Worm (Caenorhabditis elegans) whole organism, L4 larva: ENCODE results near the gene C53A3.4.
A peak's percentile ranks its signal among the peaks of the same experiment; 100 is the strongest.

Source experiments
- D1046.2 ChIP-seq: fragments of 200-800 bp; sonication (Bioruptor generic); IDR thresholded peaks from 2 replicates; pipeline ENCODE4 v1.3.6; 2022; ENCODE audit warnings: missing genetic modification characterization, missing compliant biosample characterization
- F10B5.3 ChIP-seq: sonication (generic microtip); optimal IDR thresholded peaks from 2 replicates; lab custom pipeline; 2016; ENCODE audit warnings: mild to moderate bottlenecking, missing genetic modification characterization, missing compliant biosample characterization
- F37D6.2 ChIP-seq: sonication (generic microtip); optimal IDR thresholded peaks from 2 replicates; lab custom pipeline; 2016; ENCODE audit warnings: mild to moderate bottlenecking, missing genetic modification characterization, missing compliant biosample characterization
- F44E2.7 ChIP-seq: fragments of 200-800 bp; sonication (Bioruptor generic); IDR thresholded peaks from 2 replicates; pipeline ENCODE4 v2.1.2; 2022; ENCODE audit warnings: missing genetic modification characterization, missing compliant biosample characterization
- R02D3.7 ChIP-seq: fragments of 150-350 bp; sonication (generic microtip); optimal IDR thresholded peaks from 3 replicates; lab custom pipeline; 2014; ENCODE audit warnings: missing biosample characterization, missing genetic modification characterization
- Y105C5A.15 ChIP-seq: fragments of 200-800 bp; sonication (Bioruptor generic); IDR thresholded peaks from 2 replicates; pipeline ENCODE4 v1.3.6; 2022; ENCODE audit warnings: missing genetic modification characterization, missing compliant biosample characterization
- Y48G9A.11 ChIP-seq: fragments of 200-800 bp; sonication (Bioruptor generic); IDR thresholded peaks from 2 replicates; pipeline ENCODE4 v1.3.6; 2022; ENCODE audit warnings: missing genetic modification reagents, missing genetic modification characterization, missing compliant biosample characterization
- Y5F2A.4 ChIP-seq: fragments of 200-800 bp; sonication (Bioruptor generic); optimal IDR thresholded peaks from 2 replicates; lab custom pipeline; 2018; ENCODE audit warnings: mild to moderate bottlenecking, missing genetic modification characterization, missing compliant biosample characterization
- Y75B8A.6 ChIP-seq: fragments of 200-800 bp; sonication (Bioruptor generic); IDR thresholded peaks from 2 replicates; pipeline ENCODE4 v1.3.6; 2022; ENCODE audit warnings: missing genetic modification reagents, missing genetic modification characterization, missing compliant biosample characterization
- ZK337.2 ChIP-seq: fragments of 200-800 bp; sonication (Bioruptor generic); IDR thresholded peaks from 2 replicates; pipeline ENCODE4 v1.3.6; 2022; ENCODE audit warnings: missing genetic modification reagents, missing genetic modification characterization, missing compliant biosample characterization
- aha-1 ChIP-seq: fragments of 150-350 bp; peaks from one replicate; lab custom pipeline; 2014; ENCODE audit warnings: missing biosample characterization, missing genetic modification characterization
- aly-2 ChIP-seq: sonication (generic microtip); optimal IDR thresholded peaks from 2 replicates; lab custom pipeline; 2018; ENCODE audit warnings: missing biosample characterization, missing genetic modification characterization
- arid-1 ChIP-seq: fragments of 200-800 bp; sonication (Bioruptor generic); conservative IDR thresholded peaks from 2 replicates; pipeline ENCODE4 v1.3.6; 2022; ENCODE audit warnings: missing genetic modification reagents, missing genetic modification characterization, missing compliant biosample characterization
- attf-4 ChIP-seq: sonication (generic microtip); optimal IDR thresholded peaks from 3 replicates; lab custom pipeline; 2017; ENCODE audit warnings: missing biosample characterization, missing genetic modification characterization
- ceh-20 ChIP-seq: fragments of 200-800 bp; sonication (Bioruptor generic); IDR thresholded peaks from 2 replicates; pipeline ENCODE4 v1.3.6; 2022; ENCODE audit warnings: missing genetic modification reagents, missing genetic modification characterization, missing compliant biosample characterization
- ceh-28 ChIP-seq: fragments of 150-350 bp; optimal IDR thresholded peaks from 2 replicates; lab custom pipeline; 2014; ENCODE audit warnings: missing biosample characterization, missing genetic modification reagents, missing genetic modification characterization
- ceh-62 ChIP-seq: sonication (generic microtip); optimal IDR thresholded peaks from 2 replicates; lab custom pipeline; 2017; ENCODE audit warnings: missing biosample characterization, missing genetic modification characterization
- ctbp-1 ChIP-seq: fragments of 200-800 bp; sonication (Bioruptor generic); IDR thresholded peaks from 2 replicates; pipeline ENCODE4 v1.3.6; 2022; ENCODE audit warnings: missing genetic modification reagents, missing genetic modification characterization, missing compliant biosample characterization
- daf-12 ChIP-seq: fragments of 150-350 bp; optimal IDR thresholded peaks from 2 replicates; lab custom pipeline; 2014; ENCODE audit warnings: missing biosample characterization, missing genetic modification reagents, missing genetic modification characterization
- daf-16 ChIP-seq, 3 experiments: sonication (generic microtip); optimal IDR thresholded peaks; 2 replicates each; lab custom pipeline; 2016 to 2017; ENCODE audit warnings: missing genetic modification characterization in 3 of 3, missing genetic modification reagents in 3 of 3, mild to moderate bottlenecking in 2 of 3, missing compliant biosample characterization in 2 of 3, missing biosample characterization in 1 of 3, moderate library complexity in 1 of 3
- daf-8 ChIP-seq: fragments of 200-800 bp; sonication (Bioruptor generic); IDR thresholded peaks from 2 replicates; pipeline ENCODE4 v1.3.6; 2022; ENCODE audit warnings: missing genetic modification characterization, missing compliant biosample characterization
- dmd-8 ChIP-seq: fragments of 200-800 bp; sonication (Bioruptor generic); IDR thresholded peaks from 2 replicates; pipeline ENCODE4 v1.3.6; 2022; ENCODE audit warnings: missing genetic modification characterization, missing compliant biosample characterization
- dmd-9 ChIP-seq: fragments of 200-800 bp; sonication (Bioruptor generic); IDR thresholded peaks from 2 replicates; pipeline ENCODE4 v1.3.6; 2022; ENCODE audit warnings: missing genetic modification reagents, missing genetic modification characterization, missing compliant biosample characterization
- egl-27 ChIP-seq: sonication (generic microtip); optimal IDR thresholded peaks from 3 replicates; lab custom pipeline; 2017; ENCODE audit warnings: missing biosample characterization, missing genetic modification reagents, missing genetic modification characterization
- egl-43 ChIP-seq: fragments of 200-800 bp; sonication (Bioruptor generic); IDR thresholded peaks from 2 replicates; pipeline ENCODE4 v1.3.6; 2022; ENCODE audit warnings: missing genetic modification reagents, missing genetic modification characterization, missing compliant biosample characterization
- hlh-11 ChIP-seq: fragments of 200-800 bp; sonication (Bioruptor generic); optimal IDR thresholded peaks from 2 replicates; lab custom pipeline; 2018; ENCODE audit warnings: mild to moderate bottlenecking, missing genetic modification characterization, missing compliant biosample characterization
- lin-1 ChIP-seq: fragments of 200-800 bp; sonication (Bioruptor generic); IDR thresholded peaks from 2 replicates; pipeline ENCODE4 v1.3.6; 2022; ENCODE audit warnings: missing genetic modification reagents, missing genetic modification characterization, missing compliant biosample characterization
- lin-29 ChIP-seq: fragments of 200-800 bp; sonication (Bioruptor generic); IDR thresholded peaks from 2 replicates; pipeline ENCODE4 v1.3.6; 2022; ENCODE audit warnings: missing genetic modification reagents, missing genetic modification characterization, missing compliant biosample characterization
- lin-38 ChIP-seq: fragments of 200-800 bp; sonication (Bioruptor generic); IDR thresholded peaks from 2 replicates; pipeline ENCODE4 v1.3.6; 2022; ENCODE audit warnings: missing genetic modification reagents, missing genetic modification characterization, missing compliant biosample characterization
- lir-3 ChIP-seq: sonication (generic microtip); optimal IDR thresholded peaks from 2 replicates; lab custom pipeline; 2016; ENCODE audit warnings: mild to moderate bottlenecking, missing genetic modification characterization, missing compliant biosample characterization
- madf-5 ChIP-seq, 2 experiments: fragments of 200-800 bp; sonication (Bioruptor generic); IDR thresholded peaks; 2 replicates each; pipeline ENCODE4 v1.3.6; 2022; ENCODE audit warnings: missing compliant biosample characterization in 2 of 2, missing genetic modification characterization in 2 of 2
- mdt-29 ChIP-seq: fragments of 200-800 bp; sonication (Bioruptor generic); IDR thresholded peaks from 2 replicates; pipeline ENCODE4 v1.3.6; 2022; ENCODE audit warnings: missing genetic modification reagents, missing genetic modification characterization, missing compliant biosample characterization
- mep-1 ChIP-seq: fragments of 150-350 bp; sonication (generic microtip); optimal IDR thresholded peaks from 3 replicates; lab custom pipeline; 2014; ENCODE audit warnings: missing biosample characterization, missing genetic modification characterization
- mes-2 ChIP-seq: sonication (generic microtip); optimal IDR thresholded peaks from 2 replicates; lab custom pipeline; 2016; ENCODE audit warnings: missing genotype, mild to moderate bottlenecking, missing genetic modification characterization, missing compliant biosample characterization; ENCODE audit not compliant: poor library complexity, severe bottlenecking
- mxl-2 ChIP-seq: fragments of 200-800 bp; sonication (Bioruptor generic); conservative IDR thresholded peaks from 2 replicates; pipeline ENCODE4 v1.3.6; 2022; ENCODE audit warnings: missing genetic modification reagents, missing genetic modification characterization, missing compliant biosample characterization
- mxl-3 ChIP-seq: fragments of 200-800 bp; sonication (Bioruptor generic); optimal IDR thresholded peaks from 2 replicates; lab custom pipeline; 2018; ENCODE audit warnings: mild to moderate bottlenecking, missing genetic modification characterization, missing compliant biosample characterization
- nhr-102 ChIP-seq: sonication (generic microtip); optimal IDR thresholded peaks from 2 replicates; lab custom pipeline; 2016; ENCODE audit warnings: mild to moderate bottlenecking, missing genetic modification characterization, moderate library complexity, missing compliant biosample characterization
- nhr-11 ChIP-seq: fragments of 150-350 bp; optimal IDR thresholded peaks from 2 replicates; lab custom pipeline; 2014; ENCODE audit warnings: missing biosample characterization, missing genetic modification characterization
- nhr-28 ChIP-seq: fragments of 150-350 bp; optimal IDR thresholded peaks from 2 replicates; lab custom pipeline; 2014; ENCODE audit warnings: missing biosample characterization, missing genetic modification characterization
- nhr-6 ChIP-seq: fragments of 150-350 bp; optimal IDR thresholded peaks from 2 replicates; lab custom pipeline; 2014; ENCODE audit warnings: missing biosample characterization, missing genetic modification characterization
- nhr-77 ChIP-seq: fragments of 150-350 bp; optimal IDR thresholded peaks from 2 replicates; lab custom pipeline; 2014; ENCODE audit warnings: missing biosample characterization, missing genetic modification characterization
- php-3 ChIP-seq: fragments of 200-800 bp; sonication (Bioruptor generic); IDR thresholded peaks from 2 replicates; pipeline ENCODE4 v1.3.6; 2022; ENCODE audit warnings: missing genetic modification reagents, missing genetic modification characterization, missing compliant biosample characterization
- saeg-2 ChIP-seq: fragments of 200-800 bp; sonication (Bioruptor generic); IDR thresholded peaks from 2 replicates; pipeline ENCODE4 v1.3.6; 2022; ENCODE audit warnings: missing genetic modification reagents, missing genetic modification characterization, missing compliant biosample characterization
- sdz-12 ChIP-seq: fragments of 200-800 bp; sonication (Bioruptor generic); optimal IDR thresholded peaks from 2 replicates; lab custom pipeline; 2018; ENCODE audit warnings: mild to moderate bottlenecking, missing genetic modification characterization, missing compliant biosample characterization
- spr-1 ChIP-seq: sonication (generic microtip); optimal IDR thresholded peaks from 2 replicates; lab custom pipeline; 2016; ENCODE audit warnings: mild to moderate bottlenecking, missing genetic modification characterization, missing compliant biosample characterization
- tag-97 ChIP-seq: fragments of 200-800 bp; sonication (Bioruptor generic); IDR thresholded peaks from 2 replicates; pipeline ENCODE4 v1.3.6; 2022; ENCODE audit warnings: missing genetic modification characterization, missing compliant biosample characterization
- unc-130 ChIP-seq: sonication (generic microtip); optimal IDR thresholded peaks from 2 replicates; lab custom pipeline; 2016; ENCODE audit warnings: missing genetic modification reagents, missing genetic modification characterization, missing compliant biosample characterization
- unc-39 ChIP-seq: sonication (generic microtip); optimal IDR thresholded peaks from 2 replicates; lab custom pipeline; 2017; ENCODE audit warnings: missing biosample characterization, missing genetic modification characterization
- zfp-3 ChIP-seq: fragments of 200-800 bp; sonication (Bioruptor generic); conservative IDR thresholded peaks from 2 replicates; pipeline ENCODE4 v1.3.6; 2022; ENCODE audit warnings: missing genetic modification reagents, missing genetic modification characterization, missing compliant biosample characterization

The C53A3.4 gene

DNA sequence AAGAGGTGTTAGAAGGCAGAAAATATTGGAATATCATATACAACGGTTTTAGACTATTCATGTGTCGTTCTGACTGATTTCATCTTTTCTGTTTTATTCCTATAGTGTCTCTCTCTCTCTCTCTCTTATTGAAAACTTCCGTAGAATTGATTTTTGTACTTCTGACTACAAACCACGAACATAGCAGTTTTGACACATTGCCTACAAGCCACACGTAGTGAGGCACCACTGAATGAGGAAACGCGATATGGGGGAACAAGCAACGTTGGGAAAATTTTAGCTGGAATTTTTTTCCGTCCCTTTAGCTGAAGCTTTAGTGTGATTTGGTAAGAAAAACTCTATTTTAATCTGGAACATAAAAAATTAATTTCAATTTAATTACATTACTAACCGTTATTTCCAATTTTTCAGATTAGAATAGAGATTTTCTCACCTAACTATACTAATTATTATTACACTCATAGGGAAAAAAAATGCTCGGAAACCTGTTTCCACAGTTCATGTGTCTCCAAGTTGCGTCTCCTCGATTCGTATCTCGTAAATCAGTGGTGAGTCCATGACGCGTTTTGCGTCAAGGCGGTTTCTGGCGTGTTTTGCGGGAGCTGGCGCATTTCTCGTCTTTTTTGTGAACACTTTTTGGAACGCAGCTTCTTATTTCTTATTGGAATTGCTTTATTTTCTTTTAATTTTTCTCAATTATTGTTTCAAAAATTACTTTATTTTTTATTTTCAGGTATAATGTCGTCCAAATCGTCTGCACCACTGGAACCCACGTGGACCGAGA, 32.0 kb upstream of the C53A3.4 start, which contains the start of the genes nhr-142 and F44E7.9:
Gene nhr-142, minus strand, starts transcription at position 57 of the 784 bp plus-strand sequence.
Gene F44E7.9, plus strand, starts transcription at position 734 of the 784 bp plus-strand sequence.
- no peak for TF ChIP-seq ceh-28 (tag; lab: Kevin White, UChicago)
- TF ChIP-seq lin-38 (GFP tag; lab: Robert Waterston, UW) = peak; percentile 87
- no peak for TF ChIP-seq dmd-8 (GFP tag; lab: Robert Waterston, UW)
- no peak for TF ChIP-seq F44E2.7 (GFP tag; lab: Robert Waterston, UW)
- peak; percentile 61 for TF ChIP-seq F37D6.2 (tag; lab: Kevin White, UChicago)
- TF ChIP-seq daf-16 (GFP tag; optimal IDR thresholded peaks at IDR 0.05; lab: Kevin White, UChicago) = no peak
- TF ChIP-seq daf-16 (tag; optimal IDR thresholded peaks at IDR 0.05; lab: Kevin White, UChicago) = peak; percentile 49
- no peak for TF ChIP-seq daf-8 (GFP tag; lab: Robert Waterston, UW)
- peak; percentile 80 for TF ChIP-seq hlh-11 (tag; lab: Kevin White, UChicago)
- TF ChIP-seq egl-27 (tag; lab: Kevin White, UChicago) = no peak
- no peak for TF ChIP-seq Y105C5A.15 (GFP tag; lab: Robert Waterston, UW)
- peak; percentile 67 for TF ChIP-seq ctbp-1 (GFP tag; lab: Robert Waterston, UW)
- TF ChIP-seq unc-39 (tag; lab: Kevin White, UChicago) = no peak
- TF ChIP-seq lin-1 (GFP tag; lab: Robert Waterston, UW) = 0 out of 2 replicates have a peak, but pooled peaks have one; percentile 41
- TF ChIP-seq arid-1 = peak; percentile 76
- TF ChIP-seq Y48G9A.11 (GFP tag; lab: Robert Waterston, UW) = peak; percentile 47; the same call in 1 of the 2 replicates
- TF ChIP-seq unc-130 (GFP tag; lab: Kevin White, UChicago) = peak; percentile 75
- TF ChIP-seq F10B5.3 (tag; lab: Kevin White, UChicago) = no peak
- 0 out of 2 replicates have a peak, but pooled peaks have one; percentile 36 for TF ChIP-seq saeg-2 (GFP tag; lab: Robert Waterston, UW)
- no peak for TF ChIP-seq D1046.2 (GFP tag; lab: Robert Waterston, UW)
- TF ChIP-seq ceh-20 (GFP tag; lab: Robert Waterston, UW) = peak; percentile 78
- TF ChIP-seq mxl-3 (GFP tag; lab: Kevin White, UChicago) = no peak
- no peak for TF ChIP-seq mdt-29 (GFP tag; lab: Robert Waterston, UW)
- peak; percentile 82 for TF ChIP-seq nhr-11
- no peak for TF ChIP-seq Y75B8A.6
- TF ChIP-seq Y5F2A.4 (GFP tag; lab: Kevin White, UChicago) = no peak
- TF ChIP-seq ceh-62 = no peak
- no peak for TF ChIP-seq daf-12 (tag; lab: Kevin White, UChicago)
- peak; percentile 95 for TF ChIP-seq mes-2 (tag; lab: Kevin White, UChicago)
- no peak for TF ChIP-seq aly-2 (tag; lab: Kevin White, UChicago)
- TF ChIP-seq lin-29 (GFP tag; lab: Robert Waterston, UW) = 0 out of 2 replicates have a peak, but pooled peaks have one; percentile 52
- TF ChIP-seq dmd-9 (GFP tag; lab: Robert Waterston, UW) = peak; percentile 70; the same call in 1 of the 2 replicates
- TF ChIP-seq attf-4 (tag; lab: Kevin White, UChicago) = no peak
- peak; percentile 2 for TF ChIP-seq lir-3 (tag; lab: Kevin White, UChicago)
- no peak for TF ChIP-seq madf-5 (GFP tag; IDR thresholded peaks at IDR 0.05; lab: Robert Waterston, UW)
- TF ChIP-seq egl-43 (GFP tag; lab: Robert Waterston, UW) = 0 out of 2 replicates have a peak, but pooled peaks have one; percentile 12
- peak; percentile 84 for TF ChIP-seq nhr-77 (tag; lab: Kevin White, UChicago)
- peak; percentile 92 for TF ChIP-seq nhr-102 (tag; lab: Kevin White, UChicago)
- TF ChIP-seq tag-97 = no peak
- TF ChIP-seq R02D3.7 (tag; lab: Kevin White, UChicago) = no peak
- TF ChIP-seq ZK337.2 = peak; percentile 39; the same call in 1 of the 2 replicates
- peak; percentile 91 for TF ChIP-seq nhr-6 (tag; lab: Kevin White, UChicago)
- TF ChIP-seq sdz-12 = no peak
- TF ChIP-seq mxl-2 (GFP tag; lab: Robert Waterston, UW) = 0 out of 2 replicates have a peak, but pooled peaks have one; percentile 31
- TF ChIP-seq mep-1 (tag; lab: Kevin White, UChicago) = peak; percentile 95
- TF ChIP-seq zfp-3 (GFP tag; lab: Robert Waterston, UW) = 0 out of 2 replicates have a peak, but pooled peaks have one; percentile 54
- TF ChIP-seq nhr-28 (tag; lab: Kevin White, UChicago) = peak; percentile 100
- TF ChIP-seq spr-1 (tag; lab: Kevin White, UChicago) = peak; percentile 83
- peak; percentile 96 for TF ChIP-seq aha-1 (tag; lab: Kevin White, UChicago)
- no peak for TF ChIP-seq php-3
